Fruit fly (Drosophila melanogaster) whole organism, adult: ENCODE measurements around the gene Best4.

Experiments
- CG11617 ChIP-seq: fragments of 200-800 bp; sonication (Bioruptor generic); optimal IDR thresholded peaks from 2 replicates; lab custom pipeline; 2017; ENCODE audit warnings: mild to moderate bottlenecking, missing biosample characterization, missing genetic modification reagents, missing genetic modification characterization
- CG12768 ChIP-seq: fragments of 200-800 bp; sonication (Bioruptor generic); optimal IDR thresholded peaks from 2 replicates; lab custom pipeline; 2017; ENCODE audit warnings: missing biosample characterization, missing genetic modification characterization, mild to moderate bottlenecking, moderate library complexity, missing genetic modification reagents
- CG14711 ChIP-seq: fragments of 200-800 bp; sonication (Bioruptor generic); optimal IDR thresholded peaks from 2 replicates; lab custom pipeline; 2018; ENCODE audit warnings: missing biosample characterization, mild to moderate bottlenecking, missing genetic modification characterization, moderate library complexity
- CG1620 ChIP-seq: fragments of 200-800 bp; sonication (Bioruptor generic); optimal IDR thresholded peaks from 2 replicates; lab custom pipeline; 2016; ENCODE audit warnings: missing biosample characterization, missing genetic modification characterization
- CG33017 ChIP-seq: fragments of 200-800 bp; sonication (Bioruptor generic); optimal IDR thresholded peaks from 2 replicates; lab custom pipeline; 2018; ENCODE audit warnings: missing biosample characterization, mild to moderate bottlenecking, missing genetic modification characterization, moderate library complexity
- CG5204 ChIP-seq: fragments of 200-800 bp; sonication (Bioruptor generic); optimal IDR thresholded peaks from 2 replicates; lab custom pipeline; 2016; ENCODE audit warnings: missing biosample characterization, missing genetic modification characterization
- CG7045 ChIP-seq: fragments of 200-800 bp; sonication (Bioruptor generic); optimal IDR thresholded peaks from 2 replicates; lab custom pipeline; 2017; ENCODE audit warnings: missing biosample characterization, mild to moderate bottlenecking, missing genetic modification characterization
- CG7101 ChIP-seq: fragments of 200-800 bp; sonication (Bioruptor generic); optimal IDR thresholded peaks from 2 replicates; lab custom pipeline; 2018; ENCODE audit warnings: missing biosample characterization, mild to moderate bottlenecking, missing genetic modification characterization, moderate library complexity
- Clk ChIP-seq: fragments of 200-800 bp; sonication (Bioruptor generic); optimal IDR thresholded peaks from 2 replicates; lab custom pipeline; 2017; ENCODE audit warnings: missing biosample characterization, missing genetic modification characterization
- Crg-1 ChIP-seq: fragments of 200-800 bp; sonication (Bioruptor generic); optimal IDR thresholded peaks from 2 replicates; lab custom pipeline; 2016; ENCODE audit warnings: missing biosample characterization, missing genetic modification characterization
- Hr96 ChIP-seq: fragments of 200-800 bp; sonication (Bioruptor generic); optimal IDR thresholded peaks from 2 replicates; lab custom pipeline; 2016; ENCODE audit warnings: missing biosample characterization, missing genetic modification characterization
- Mnt ChIP-seq: fragments of 200-800 bp; sonication (Bioruptor generic); optimal IDR thresholded peaks from 2 replicates; lab custom pipeline; 2016; ENCODE audit warnings: missing biosample characterization, mild to moderate bottlenecking, missing genetic modification characterization
- bab1 ChIP-seq: fragments of 200-800 bp; sonication (Bioruptor generic); optimal IDR thresholded peaks from 3 replicates; lab custom pipeline; 2019; ENCODE audit warnings: missing biosample characterization, mild to moderate bottlenecking, missing genetic modification characterization, moderate library complexity
- cic ChIP-seq: fragments of 200-800 bp; sonication (Bioruptor generic); optimal IDR thresholded peaks from 2 replicates; lab custom pipeline; 2017; ENCODE audit warnings: missing biosample characterization, mild to moderate bottlenecking, missing genetic modification characterization, moderate library complexity
- cnc ChIP-seq, 2 experiments: fragments of >200 bp; optimal IDR thresholded peaks; 2 replicates each; lab custom pipeline; 2017
- kay ChIP-seq: fragments of 200-800 bp; sonication (Bioruptor generic); peaks from one replicate; lab custom pipeline; 2016; ENCODE audit warnings: missing biosample characterization, missing genetic modification characterization, borderline replicate concordance
- ovo ChIP-seq: fragments of 200-800 bp; sonication (Bioruptor generic); optimal IDR thresholded peaks from 2 replicates; lab custom pipeline; 2016; ENCODE audit warnings: missing biosample characterization, missing genetic modification characterization
- pad ChIP-seq: fragments of 200-800 bp; sonication (Bioruptor generic); optimal IDR thresholded peaks from 3 replicates; lab custom pipeline; 2017; ENCODE audit warnings: missing biosample characterization, missing genetic modification characterization, mild to moderate bottlenecking, moderate library complexity, missing genetic modification reagents
- tj ChIP-seq: fragments of 200-800 bp; sonication (Bioruptor generic); optimal IDR thresholded peaks from 3 replicates; lab custom pipeline; 2017; ENCODE audit warnings: missing biosample characterization, mild to moderate bottlenecking, missing genetic modification characterization, moderate library complexity
- toe ChIP-seq: fragments of 200-800 bp; sonication (Bioruptor generic); optimal IDR thresholded peaks from 2 replicates; lab custom pipeline; 2016; ENCODE audit warnings: missing biosample characterization, missing genetic modification characterization

Gene Best4

DNA sequence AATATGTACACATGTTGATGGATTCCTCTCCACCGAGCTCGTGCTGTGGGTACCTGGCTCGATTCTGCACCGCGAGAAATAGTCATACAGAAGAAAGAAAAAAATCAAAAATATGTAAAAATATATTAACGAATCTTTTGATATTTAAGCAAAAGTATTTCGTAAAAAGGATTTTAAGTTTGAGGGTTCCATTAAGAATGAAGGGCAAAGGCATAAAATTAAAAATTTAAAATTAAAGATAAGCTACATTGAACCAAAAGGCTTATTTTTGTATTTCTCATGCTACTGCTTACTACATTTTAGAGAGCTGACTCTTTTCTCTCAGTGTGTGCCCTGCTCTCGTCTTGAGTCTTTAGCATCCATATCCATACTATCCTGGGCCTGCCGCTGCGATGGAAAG is 32.1 kb upstream of the Best4 start:
- TF ChIP-seq Hr96 (GFP tag; lab: Kevin White, UChicago) (no peak), cnc (optimal IDR thresholded peaks at IDR 0.05; lab: Kevin White, UChicago) (no peak), bab1 (GFP tag; lab: Kevin White, UChicago) (no peak), CG12768 (GFP tag; lab: Kevin White, UChicago) (no peak), cic (GFP tag; lab: Kevin White, UChicago) (no peak), CG1620 (GFP tag; lab: Kevin White, UChicago) (no peak), tj (GFP tag; lab: Kevin White, UChicago) (no peak), CG33017 (no peak), CG14711 (no peak), Crg-1 (GFP tag; lab: Kevin White, UChicago) (no peak)

DNA sequence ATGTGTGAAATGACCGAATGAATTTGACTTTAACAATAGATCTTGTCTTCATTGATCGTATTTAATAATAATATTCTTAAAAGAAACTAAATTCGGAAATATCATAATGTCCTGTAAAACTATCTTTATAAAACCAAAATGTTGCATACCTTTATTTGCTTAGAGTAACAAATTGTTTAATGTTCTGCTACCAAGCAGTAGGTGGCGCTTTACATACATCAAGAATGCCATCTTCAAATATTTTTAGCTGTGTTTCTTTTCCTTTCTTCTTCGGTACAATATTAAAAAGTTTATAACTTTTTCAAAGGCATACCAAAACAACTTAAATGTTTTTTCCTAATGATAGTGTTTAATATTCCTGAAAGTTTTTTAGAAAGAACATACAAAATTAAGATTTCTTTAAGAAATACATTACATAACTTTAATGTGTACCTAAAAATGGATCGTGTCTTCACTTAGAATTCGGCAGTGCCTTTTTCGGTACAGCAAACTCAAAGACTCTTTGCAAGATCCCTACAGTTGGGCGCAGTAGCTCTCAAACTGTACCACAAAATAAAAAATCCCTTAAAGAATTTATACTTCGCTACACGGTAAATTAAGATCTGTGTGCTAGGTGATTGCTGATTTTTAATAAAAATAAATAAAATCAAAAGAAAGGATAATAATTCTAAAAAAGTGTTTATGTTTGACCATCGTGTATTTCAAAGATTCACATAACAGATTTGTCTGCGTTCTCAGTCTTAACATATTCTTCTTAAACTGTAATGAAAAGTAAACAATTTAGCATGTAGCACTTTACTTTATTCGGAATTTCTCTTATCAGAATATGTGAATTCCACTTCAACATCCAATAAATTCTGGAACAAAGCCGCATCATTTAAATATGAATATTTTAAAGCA is 30.8 kb upstream of the Best4 start:
- TF ChIP-seq cic (GFP tag; lab: Kevin White, UChicago), result no peak
- TF ChIP-seq CG7101, result no peak
- no peak for TF ChIP-seq cnc (optimal IDR thresholded peaks at IDR 0.05; lab: Kevin White, UChicago)
- TF ChIP-seq Crg-1 (GFP tag; lab: Kevin White, UChicago), result no peak

DNA sequence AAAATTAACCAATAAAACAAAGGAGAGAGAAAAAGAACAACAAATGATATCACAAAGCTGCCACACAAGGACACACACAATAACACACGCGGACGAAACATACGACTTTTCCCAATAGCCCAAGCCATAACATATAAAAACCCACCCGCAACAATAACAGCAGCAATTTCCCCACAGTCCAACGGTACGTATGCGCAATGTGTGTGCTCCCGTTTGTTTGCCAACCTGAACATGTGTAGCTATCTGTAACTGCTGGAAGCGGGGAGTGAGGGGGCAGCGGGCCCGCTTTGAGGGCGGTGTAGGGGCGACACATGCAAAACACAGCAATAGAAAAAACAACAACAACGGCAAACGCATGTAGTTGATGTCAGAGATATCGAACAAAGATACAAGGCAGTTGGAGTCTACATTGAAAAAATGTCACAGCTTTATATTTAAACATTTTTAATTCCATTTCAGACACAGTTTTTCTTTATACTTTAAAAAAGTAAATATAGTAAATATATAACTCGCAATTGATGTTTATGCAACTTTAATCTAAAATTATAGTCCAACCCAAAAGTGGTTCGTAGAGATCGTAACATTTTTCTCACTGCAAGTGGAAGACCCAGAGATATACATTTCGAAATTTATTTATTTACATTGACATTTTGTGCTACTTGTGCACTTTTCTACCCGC is 29.9 kb upstream of the Best4 start:
- TF ChIP-seq CG11617 (GFP tag; lab: Kevin White, UChicago), result no peak
- TF ChIP-seq CG7045 (GFP tag; lab: Kevin White, UChicago), result no peak
- TF ChIP-seq toe (GFP tag; lab: Kevin White, UChicago), result no peak
- no peak for TF ChIP-seq Crg-1 (GFP tag; lab: Kevin White, UChicago)
- TF ChIP-seq Clk (GFP tag; lab: Kevin White, UChicago), result no peak
- TF ChIP-seq kay (GFP tag; lab: Kevin White, UChicago), result no peak
- TF ChIP-seq cnc (optimal IDR thresholded peaks at IDR 0.05; lab: Kevin White, UChicago), result no peak
- no peak for TF ChIP-seq CG7101
- TF ChIP-seq pad, result no peak
- no peak for TF ChIP-seq CG5204 (GFP tag; lab: Kevin White, UChicago)
- TF ChIP-seq CG12768 (GFP tag; lab: Kevin White, UChicago), result no peak
- TF ChIP-seq Hr96 (GFP tag; lab: Kevin White, UChicago), result no peak

DNA sequence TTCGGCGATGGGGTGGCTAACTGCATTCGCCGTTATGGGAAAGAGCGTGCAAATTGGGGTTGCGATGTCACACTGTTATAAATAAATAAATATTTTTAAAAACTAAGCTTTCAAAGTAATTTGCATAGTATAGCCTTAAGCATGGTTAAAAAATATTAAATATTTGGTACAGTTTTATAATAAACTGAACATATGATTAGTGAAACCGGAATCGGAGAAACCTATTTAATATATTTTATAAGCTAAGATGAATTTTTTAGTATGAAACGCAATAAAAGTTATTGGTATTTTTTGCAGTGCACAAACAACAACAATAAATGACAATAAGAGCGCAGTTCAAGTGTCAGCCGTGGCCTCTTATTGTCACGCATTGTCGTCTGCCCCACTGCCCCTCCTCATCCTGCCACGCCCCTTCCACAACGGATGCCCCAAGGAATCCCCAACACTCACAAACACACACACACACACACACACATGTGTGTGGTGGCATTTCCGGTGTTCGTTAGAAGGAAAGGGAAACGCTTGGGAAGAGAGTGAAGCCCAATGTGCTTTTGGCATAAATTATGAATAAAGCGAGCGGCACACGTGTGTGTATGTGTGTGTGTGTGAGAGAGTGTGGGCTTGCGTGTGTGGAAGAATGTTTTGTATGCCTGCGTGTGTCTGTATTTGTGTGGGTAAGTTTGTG is 23.1 kb upstream of the Best4 start:
- TF ChIP-seq Mnt (GFP tag; lab: Kevin White, UChicago) (no peak), CG14711 (no peak), ovo (GFP tag; lab: Kevin White, UChicago) (no peak), Crg-1 (GFP tag; lab: Kevin White, UChicago) (no peak), cic (GFP tag; lab: Kevin White, UChicago) (no peak), CG11617 (GFP tag; lab: Kevin White, UChicago) (no peak), CG7101 (no peak), CG33017 (no peak), Hr96 (GFP tag; lab: Kevin White, UChicago) (no peak), kay (GFP tag; lab: Kevin White, UChicago) (no peak), Clk (GFP tag; lab: Kevin White, UChicago) (no peak), CG12768 (GFP tag; lab: Kevin White, UChicago) (no peak), pad (no peak)

DNA sequence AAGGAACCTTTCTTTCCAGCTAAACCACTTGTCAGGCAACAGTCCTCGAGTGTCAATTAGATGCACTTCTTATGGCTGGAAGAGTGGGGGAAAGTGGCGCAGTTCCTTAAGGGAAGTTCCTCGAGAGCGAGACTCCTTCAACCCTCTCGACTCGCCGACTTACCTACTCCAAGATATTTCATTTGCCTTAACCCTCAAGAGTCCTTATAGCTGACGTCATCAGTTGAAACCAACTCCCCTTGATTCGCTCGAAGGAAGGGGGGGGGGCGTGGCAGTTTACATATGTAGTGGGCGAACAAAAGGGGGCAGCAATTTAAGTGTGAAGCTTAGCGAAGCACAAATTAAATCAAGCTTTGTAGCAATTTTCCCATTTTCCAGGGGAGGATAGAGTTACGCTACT is 17.7 kb upstream of the Best4 start:
- no peak for TF ChIP-seq Crg-1 (GFP tag; lab: Kevin White, UChicago)
- no peak for TF ChIP-seq kay (GFP tag; lab: Kevin White, UChicago)
- no peak for TF ChIP-seq CG11617 (GFP tag; lab: Kevin White, UChicago)
- TF ChIP-seq Clk (GFP tag; lab: Kevin White, UChicago), result no peak
- TF ChIP-seq Hr96 (GFP tag; lab: Kevin White, UChicago), result no peak
- TF ChIP-seq CG5204 (GFP tag; lab: Kevin White, UChicago), result no peak
- no peak for TF ChIP-seq cnc (optimal IDR thresholded peaks at IDR 0.05; lab: Kevin White, UChicago)

DNA sequence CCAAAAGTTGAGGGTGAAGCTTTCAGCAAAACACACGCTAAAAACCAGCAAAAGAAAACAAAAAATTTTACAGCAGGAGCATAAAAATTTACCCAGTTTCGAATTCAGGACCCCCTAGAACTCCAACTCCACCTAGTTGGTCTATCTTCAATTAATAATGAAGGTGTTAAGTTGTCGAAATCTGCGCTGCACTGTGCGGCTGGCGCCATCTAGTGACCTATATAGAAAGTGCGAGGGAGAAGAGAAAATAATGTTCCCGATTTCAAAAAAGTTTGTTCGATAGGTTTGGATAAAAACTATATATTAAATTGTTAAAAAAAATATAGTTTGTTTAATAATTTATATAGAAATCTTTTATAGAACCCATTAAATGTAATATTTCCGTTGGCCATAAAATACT is 11.8 kb upstream of the Best4 start:
- TF ChIP-seq CG1620 (GFP tag; lab: Kevin White, UChicago) (no peak), Crg-1 (GFP tag; lab: Kevin White, UChicago) (no peak), toe (GFP tag; lab: Kevin White, UChicago) (no peak), cnc (optimal IDR thresholded peaks at IDR 0.05; lab: Kevin White, UChicago) (no peak), tj (GFP tag; lab: Kevin White, UChicago) (no peak), CG7101 (no peak), Hr96 (GFP tag; lab: Kevin White, UChicago) (no peak), CG11617 (GFP tag; lab: Kevin White, UChicago) (no peak), CG14711 (no peak)
